Worm (Caenorhabditis elegans) whole organism, L3 larva: ENCODE measurements around the gene C09E8.1.

Experiments used
- ama-1 ChIP-seq: fragments of 150-350 bp; optimal IDR thresholded peaks from 2 replicates; lab custom pipeline; 2018
- elt-2 ChIP-seq: sonication (generic microtip); optimal IDR thresholded peaks from 2 replicates; lab custom pipeline; 2016; ENCODE audit warnings: missing genetic modification reagents, mild to moderate bottlenecking, missing genetic modification characterization, missing compliant biosample characterization
- fkh-10 ChIP-seq: sonication (generic microtip); optimal IDR thresholded peaks from 2 replicates; lab custom pipeline; 2017; ENCODE audit warnings: missing biosample characterization, missing genetic modification reagents, missing genetic modification characterization
- hmg-11 ChIP-seq: sonication (generic microtip); optimal IDR thresholded peaks from 2 replicates; lab custom pipeline; 2016; ENCODE audit warnings: missing genetic modification characterization, missing compliant biosample characterization
- mdl-1 ChIP-seq: fragments of 150-350 bp; optimal IDR thresholded peaks from 2 replicates; lab custom pipeline; 2014; ENCODE audit warnings: missing biosample characterization, missing genetic modification characterization
- mml-1 ChIP-seq: fragments of 150-350 bp; sonication (generic microtip); optimal IDR thresholded peaks from 3 replicates; lab custom pipeline; 2014; ENCODE audit warnings: missing biosample characterization, missing genetic modification characterization
- tbx-2 ChIP-seq: sonication (generic microtip); optimal IDR thresholded peaks from 2 replicates; lab custom pipeline; 2016; ENCODE audit warnings: mild to moderate bottlenecking, missing genetic modification characterization, missing compliant biosample characterization
- zag-1 ChIP-seq: fragments of 150-350 bp; optimal IDR thresholded peaks from 2 replicates; lab custom pipeline; 2014; ENCODE audit warnings: missing biosample characterization, missing genetic modification characterization
- ztf-11 ChIP-seq: fragments of 150-350 bp; optimal IDR thresholded peaks from 2 replicates; lab custom pipeline; 2014; ENCODE audit warnings: missing biosample characterization, missing genetic modification characterization

- TF ChIP-seq mdl-1 (tag; lab: Kevin White, UChicago): no peak
- no peak for TF ChIP-seq mml-1
- no peak for TF ChIP-seq ama-1
- no peak for TF ChIP-seq elt-2 (tag; lab: Kevin White, UChicago)
- no peak for TF ChIP-seq tbx-2 (tag; lab: Kevin White, UChicago)
- no peak for TF ChIP-seq fkh-10 (GFP tag; lab: Kevin White, UChicago)
- no peak for TF ChIP-seq hmg-11 (tag; lab: Kevin White, UChicago)
- TF ChIP-seq ztf-11 (tag; lab: Kevin White, UChicago): no peak
- no peak for TF ChIP-seq zag-1 (tag; lab: Kevin White, UChicago)
These were observed 19.5 kb upstream of the C09E8.1 start, which contains the start of gene T27A1.2 for ce11 chrII:536775-537174.
